Fruit fly (Drosophila melanogaster): ENCODE measurements around the gene Sox21b.

Sox21b gene

dm6 chr3L:14174197-14174596 lies 43.1 kb upstream of the Sox21b start (continued):
- TF ChIP-seq scrt (GFP tag; optimal IDR thresholded peaks at IDR 0.05) (peak; percentile 56), CG32772 (GFP tag; IDR thresholded peaks at IDR 0.05) (no peak), pros (GFP tag; optimal IDR thresholded peaks at IDR 0.05) (no peak), B-H2 (GFP tag; optimal IDR thresholded peaks at IDR 0.05) (peak; percentile 58), gcm2 (GFP tag; optimal IDR thresholded peaks at IDR 0.05) (no peak), dati (GFP tag; IDR thresholded peaks at IDR 0.05) (no peak), vnd (GFP tag; IDR thresholded peaks at IDR 0.05; ENCODE audit: partially characterized antibody) (no peak), CG18262 (tag; optimal IDR thresholded peaks at IDR 0.05) (peak; percentile 54), zfh1 (GFP tag; IDR thresholded peaks at IDR 0.05) (no peak), Ada2b (GFP tag; IDR thresholded peaks at IDR 0.05) (no peak; the same call in 1 of the 2 replicates), ind (GFP tag; optimal IDR thresholded peaks at IDR 0.05) (no peak), Nf-YC (tag; optimal IDR thresholded peaks at IDR 0.05) (peak; percentile 30), Mes4 (GFP tag; optimal IDR thresholded peaks at IDR 0.05) (peak; percentile 3), Doc3 (GFP tag; IDR thresholded peaks at IDR 0.05; ENCODE audit: partially characterized antibody) (no peak), klu (GFP tag; IDR thresholded peaks at IDR 0.05) (no peak), lilli (GFP tag; optimal IDR thresholded peaks at IDR 0.05) (no peak), row (GFP tag; IDR thresholded peaks at IDR 0.05) (no peak), org-1 (GFP tag; optimal IDR thresholded peaks at IDR 0.05) (peak; percentile 15), CG9932 (GFP tag; IDR thresholded peaks at IDR 0.05) (no peak), CG2116 (GFP tag; optimal IDR thresholded peaks at IDR 0.05) (peak; percentile 37), CG9817 (tag; optimal IDR thresholded peaks at IDR 0.05) (peak; percentile 38), sima (GFP tag; optimal IDR thresholded peaks at IDR 0.05) (no peak), CG10654 (GFP tag; optimal IDR thresholded peaks at IDR 0.05) (peak; percentile 17), Spps (tag; optimal IDR thresholded peaks at IDR 0.05) (peak; percentile 51), Sox102F (GFP tag; optimal IDR thresholded peaks at IDR 0.05) (peak; percentile 47), CG43689 (GFP tag; IDR thresholded peaks at IDR 0.05) (no peak), CG10366 (GFP tag; IDR thresholded peaks at IDR 0.05) (no peak), CG7271 (tag; optimal IDR thresholded peaks at IDR 0.05) (no peak), ttk (GFP tag; IDR thresholded peaks at IDR 0.05) (no peak), CG15514 (GFP tag; optimal IDR thresholded peaks at IDR 0.05) (peak; percentile 71), repo (GFP tag; optimal IDR thresholded peaks at IDR 0.05) (no peak), CG10565 (GFP tag; optimal IDR thresholded peaks at IDR 0.05) (no peak), CG3838 (GFP tag; optimal IDR thresholded peaks at IDR 0.05) (peak; percentile 8), CG30431 (GFP tag; optimal IDR thresholded peaks at IDR 0.05) (no peak), CG2875 (GFP tag; optimal IDR thresholded peaks at IDR 0.05) (peak; percentile 72), CG8765 (GFP tag; IDR thresholded peaks at IDR 0.05) (no peak), amos (GFP tag; IDR thresholded peaks at IDR 0.05; ENCODE audit: partially characterized antibody) (no peak), dpn (GFP tag; optimal IDR thresholded peaks at IDR 0.05) (peak in 1 of 2 experiments; percentile 44), nerfin-1 (tag; optimal IDR thresholded peaks at IDR 0.05) (peak; percentile 22), CG1603 (tag; optimal IDR thresholded peaks at IDR 0.05) (peak; percentile 36), h (optimal IDR thresholded peaks at IDR 0.05) (no peak), Sox100B (GFP tag; optimal IDR thresholded peaks at IDR 0.05) (peak; percentile 76), odd (GFP tag; optimal IDR thresholded peaks at IDR 0.05) (peak; percentile 73), dysf (GFP tag; IDR thresholded peaks at IDR 0.05) (peak; percentile 28; the same call in 1 of the 3 replicates), CG6254 (GFP tag; optimal IDR thresholded peaks at IDR 0.05) (peak; percentile 50), CG1792 (GFP tag; optimal IDR thresholded peaks at IDR 0.05) (no peak), CG13624 (GFP tag; optimal IDR thresholded peaks at IDR 0.05) (no peak), Chrac-16 (GFP tag; optimal IDR thresholded peaks at IDR 0.05) (no peak), Meics (GFP tag; optimal IDR thresholded peaks at IDR 0.05) (peak; percentile 63), CG33213 (GFP tag; optimal IDR thresholded peaks at IDR 0.05) (peak; percentile 40), CG7372 (GFP tag; IDR thresholded peaks at IDR 0.05) (no peak), slbo (GFP tag; IDR thresholded peaks at IDR 0.05) (no peak)
